Fruit fly (Drosophila melanogaster) whole organism, adult: ENCODE results near the gene Sec15.

Experiments
- CG14711 ChIP-seq: fragments of 200-800 bp; sonication (Bioruptor generic); optimal IDR thresholded peaks from 2 replicates; lab custom pipeline; 2018; ENCODE audit warnings: missing biosample characterization, mild to moderate bottlenecking, missing genetic modification characterization, moderate library complexity
- CG5204 ChIP-seq: fragments of 200-800 bp; sonication (Bioruptor generic); optimal IDR thresholded peaks from 2 replicates; lab custom pipeline; 2016; ENCODE audit warnings: missing biosample characterization, missing genetic modification characterization
- Crg-1 ChIP-seq: fragments of 200-800 bp; sonication (Bioruptor generic); optimal IDR thresholded peaks from 2 replicates; lab custom pipeline; 2016; ENCODE audit warnings: missing biosample characterization, missing genetic modification characterization
- Hr96 ChIP-seq: fragments of 200-800 bp; sonication (Bioruptor generic); optimal IDR thresholded peaks from 2 replicates; lab custom pipeline; 2016; ENCODE audit warnings: missing biosample characterization, missing genetic modification characterization
- Mnt ChIP-seq: fragments of 200-800 bp; sonication (Bioruptor generic); optimal IDR thresholded peaks from 2 replicates; lab custom pipeline; 2016; ENCODE audit warnings: missing biosample characterization, mild to moderate bottlenecking, missing genetic modification characterization
- cic ChIP-seq: fragments of 200-800 bp; sonication (Bioruptor generic); optimal IDR thresholded peaks from 2 replicates; lab custom pipeline; 2017; ENCODE audit warnings: missing biosample characterization, mild to moderate bottlenecking, missing genetic modification characterization, moderate library complexity
- cnc ChIP-seq, 2 experiments: fragments of >200 bp; optimal IDR thresholded peaks; 2 replicates each; lab custom pipeline; 2017
- kay ChIP-seq: fragments of 200-800 bp; sonication (Bioruptor generic); peaks from one replicate; lab custom pipeline; 2016; ENCODE audit warnings: missing biosample characterization, missing genetic modification characterization, borderline replicate concordance
- tj ChIP-seq: fragments of 200-800 bp; sonication (Bioruptor generic); optimal IDR thresholded peaks from 3 replicates; lab custom pipeline; 2017; ENCODE audit warnings: missing biosample characterization, mild to moderate bottlenecking, missing genetic modification characterization, moderate library complexity

- TF ChIP-seq cnc (optimal IDR thresholded peaks at IDR 0.05; lab: Kevin White, UChicago) (no peak), Mnt (GFP tag; lab: Kevin White, UChicago) (no peak), CG5204 (GFP tag; lab: Kevin White, UChicago) (no peak), cic (GFP tag; lab: Kevin White, UChicago) (no peak), CG14711 (tag; lab: Kevin White, UChicago) (no peak), kay (GFP tag; lab: Kevin White, UChicago) (no peak), Crg-1 (no peak), Hr96 (no peak), tj (no peak)
These were observed 30.2 kb downstream of the Sec15 start for dm6 chr3R:21077577-21077976.
